Worm (Caenorhabditis elegans) whole organism, L4 larva: ENCODE measurements around the gene idpb-5.

Experiments
- T20F7.1 ChIP-seq: fragments of 200-800 bp; sonication (Bioruptor generic); optimal IDR thresholded peaks from 2 replicates; lab custom pipeline; 2018; ENCODE audit warnings: mild to moderate bottlenecking, missing genetic modification characterization, missing compliant biosample characterization
- Y48G9A.11 ChIP-seq: fragments of 200-800 bp; sonication (Bioruptor generic); IDR thresholded peaks from 2 replicates; pipeline ENCODE4 v1.3.6; 2022; ENCODE audit warnings: missing genetic modification reagents, missing genetic modification characterization, missing compliant biosample characterization
- ZK546.5 ChIP-seq, 2 experiments: sonication (generic microtip); optimal IDR thresholded peaks; 2 replicates each; lab custom pipeline; 2017; ENCODE audit warnings: missing biosample characterization in 2 of 2, missing genetic modification characterization in 2 of 2
- attf-4 ChIP-seq: sonication (generic microtip); optimal IDR thresholded peaks from 3 replicates; lab custom pipeline; 2017; ENCODE audit warnings: missing biosample characterization, missing genetic modification characterization
- ceh-20 ChIP-seq: fragments of 200-800 bp; sonication (Bioruptor generic); IDR thresholded peaks from 2 replicates; pipeline ENCODE4 v1.3.6; 2022; ENCODE audit warnings: missing genetic modification reagents, missing genetic modification characterization, missing compliant biosample characterization
- ceh-28 ChIP-seq: fragments of 150-350 bp; optimal IDR thresholded peaks from 2 replicates; lab custom pipeline; 2014; ENCODE audit warnings: missing biosample characterization, missing genetic modification reagents, missing genetic modification characterization
- ceh-44 ChIP-seq: fragments of 200-800 bp; sonication (Bioruptor generic); IDR thresholded peaks from 2 replicates; pipeline ENCODE4 v1.3.6; 2022; ENCODE audit warnings: missing genetic modification reagents, missing genetic modification characterization, missing compliant biosample characterization
- ceh-62 ChIP-seq: sonication (generic microtip); optimal IDR thresholded peaks from 2 replicates; lab custom pipeline; 2017; ENCODE audit warnings: missing biosample characterization, missing genetic modification characterization
- cey-2 ChIP-seq: sonication (generic microtip); optimal IDR thresholded peaks from 3 replicates; lab custom pipeline; 2017; ENCODE audit warnings: missing genetic modification characterization, mild to moderate bottlenecking, missing compliant biosample characterization, antibody characterized with exemption, borderline replicate concordance; ENCODE audit not compliant: insufficient read depth
- ctbp-1 ChIP-seq: fragments of 200-800 bp; sonication (Bioruptor generic); IDR thresholded peaks from 2 replicates; pipeline ENCODE4 v1.3.6; 2022; ENCODE audit warnings: missing genetic modification reagents, missing genetic modification characterization, missing compliant biosample characterization
- daf-12 ChIP-seq: fragments of 150-350 bp; optimal IDR thresholded peaks from 2 replicates; lab custom pipeline; 2014; ENCODE audit warnings: missing biosample characterization, missing genetic modification reagents, missing genetic modification characterization
- daf-8 ChIP-seq: fragments of 200-800 bp; sonication (Bioruptor generic); IDR thresholded peaks from 2 replicates; pipeline ENCODE4 v1.3.6; 2022; ENCODE audit warnings: missing genetic modification characterization, missing compliant biosample characterization
- dmd-6 ChIP-seq: fragments of 200-800 bp; sonication (Bioruptor generic); IDR thresholded peaks from 2 replicates; pipeline ENCODE4 v1.3.6; 2022; ENCODE audit warnings: missing genetic modification reagents, missing genetic modification characterization, missing compliant biosample characterization
- dmd-8 ChIP-seq: fragments of 200-800 bp; sonication (Bioruptor generic); IDR thresholded peaks from 2 replicates; pipeline ENCODE4 v1.3.6; 2022; ENCODE audit warnings: missing genetic modification characterization, missing compliant biosample characterization
- dpl-1 ChIP-seq: fragments of 150-350 bp; optimal IDR thresholded peaks from 2 replicates; lab custom pipeline; 2014; ENCODE audit warnings: missing biosample characterization, missing genetic modification reagents, missing genetic modification characterization
- duxl-1 ChIP-seq: sonication (generic microtip); optimal IDR thresholded peaks from 2 replicates; lab custom pipeline; 2016; ENCODE audit warnings: mild to moderate bottlenecking, missing genetic modification characterization, moderate library complexity, missing compliant biosample characterization; ENCODE audit not compliant: poor library complexity
- dve-1 ChIP-seq: sonication (generic microtip); optimal IDR thresholded peaks from 2 replicates; lab custom pipeline; 2017; ENCODE audit warnings: antibody characterized with exemption, mild to moderate bottlenecking, missing genetic modification characterization, missing compliant biosample characterization; ENCODE audit not compliant: insufficient read depth
- egl-27 ChIP-seq: sonication (generic microtip); optimal IDR thresholded peaks from 3 replicates; lab custom pipeline; 2017; ENCODE audit warnings: missing biosample characterization, missing genetic modification reagents, missing genetic modification characterization
- egl-43 ChIP-seq: fragments of 200-800 bp; sonication (Bioruptor generic); IDR thresholded peaks from 2 replicates; pipeline ENCODE4 v1.3.6; 2022; ENCODE audit warnings: missing genetic modification reagents, missing genetic modification characterization, missing compliant biosample characterization
- fkh-10 ChIP-seq: fragments of 150-350 bp; optimal IDR thresholded peaks from 2 replicates; lab custom pipeline; 2014; ENCODE audit warnings: missing biosample characterization, missing genetic modification reagents, missing genetic modification characterization
- gei-8 ChIP-seq: fragments of 200-800 bp; sonication (Bioruptor generic); optimal IDR thresholded peaks from 2 replicates; lab custom pipeline; 2018; ENCODE audit warnings: mild to moderate bottlenecking, missing genetic modification characterization, missing compliant biosample characterization
- hlh-11 ChIP-seq: fragments of 200-800 bp; sonication (Bioruptor generic); optimal IDR thresholded peaks from 2 replicates; lab custom pipeline; 2018; ENCODE audit warnings: mild to moderate bottlenecking, missing genetic modification characterization, missing compliant biosample characterization
- hlh-30 ChIP-seq: sonication (generic microtip); optimal IDR thresholded peaks from 2 replicates; lab custom pipeline; 2017; ENCODE audit warnings: antibody characterized with exemption, mild to moderate bottlenecking, missing genetic modification characterization, missing compliant biosample characterization; ENCODE audit not compliant: insufficient read depth
- hmg-1.1 ChIP-seq: fragments of 200-800 bp; sonication (Bioruptor generic); IDR thresholded peaks from 2 replicates; pipeline ENCODE4 v1.3.6; 2022; ENCODE audit warnings: missing genetic modification reagents, missing genetic modification characterization, missing compliant biosample characterization
- jun-1 ChIP-seq: fragments of 150-350 bp; optimal IDR thresholded peaks from 2 replicates; lab custom pipeline; 2014; ENCODE audit warnings: missing biosample characterization, missing genetic modification reagents, missing genetic modification characterization
- lim-7 ChIP-seq: fragments of 200-800 bp; sonication (Bioruptor generic); IDR thresholded peaks from 2 replicates; pipeline ENCODE4 v1.3.6; 2022; ENCODE audit warnings: missing genetic modification characterization, missing compliant biosample characterization
- lin-1 ChIP-seq: fragments of 200-800 bp; sonication (Bioruptor generic); IDR thresholded peaks from 2 replicates; pipeline ENCODE4 v1.3.6; 2022; ENCODE audit warnings: missing genetic modification reagents, missing genetic modification characterization, missing compliant biosample characterization
- lin-15B ChIP-seq: fragments of 150-350 bp; sonication (generic microtip); optimal IDR thresholded peaks from 3 replicates; lab custom pipeline; 2014; ENCODE audit warnings: missing biosample characterization, missing genetic modification characterization
- lsy-2 ChIP-seq, 2 experiments: fragments of 150-350 bp in 1 of 2; sonication (generic microtip) in 1 of 2; optimal IDR thresholded peaks; 2 replicates each; lab custom pipeline; 2014 to 2017; ENCODE audit warnings: missing biosample characterization in 2 of 2, missing genetic modification characterization in 2 of 2
- madf-5 ChIP-seq, 2 experiments: fragments of 200-800 bp; sonication (Bioruptor generic); IDR thresholded peaks; 2 replicates each; pipeline ENCODE4 v1.3.6; 2022; ENCODE audit warnings: missing compliant biosample characterization in 2 of 2, missing genetic modification characterization in 2 of 2
- mdl-1 ChIP-seq, 2 experiments: fragments of 150-350 bp in 1 of 2; sonication (generic microtip) in 1 of 2; optimal IDR thresholded peaks; 2 replicates each; lab custom pipeline; 2014 to 2017; ENCODE audit warnings: missing biosample characterization in 2 of 2, missing genetic modification characterization in 2 of 2
- nhr-237 ChIP-seq: sonication (generic microtip); optimal IDR thresholded peaks from 2 replicates; lab custom pipeline; 2017; ENCODE audit warnings: missing biosample characterization, missing genetic modification characterization
- nhr-25 ChIP-seq: sonication (generic microtip); optimal IDR thresholded peaks from 2 replicates; lab custom pipeline; 2017; ENCODE audit warnings: missing genetic modification characterization, mild to moderate bottlenecking, missing compliant biosample characterization, antibody characterized with exemption, moderate library complexity, borderline replicate concordance; ENCODE audit not compliant: insufficient read depth
- nhr-28 ChIP-seq: fragments of 150-350 bp; optimal IDR thresholded peaks from 2 replicates; lab custom pipeline; 2014; ENCODE audit warnings: missing biosample characterization, missing genetic modification characterization
- nhr-42 ChIP-seq: fragments of 200-800 bp; sonication (Bioruptor generic); IDR thresholded peaks from 2 replicates; pipeline ENCODE4 v1.3.6; 2022; ENCODE audit warnings: missing genetic modification characterization, missing compliant biosample characterization
- nhr-48 ChIP-seq: sonication (generic microtip); optimal IDR thresholded peaks from 2 replicates; lab custom pipeline; 2016; ENCODE audit warnings: mild to moderate bottlenecking, missing genetic modification characterization, missing compliant biosample characterization
- rbr-2 ChIP-seq: sonication (generic microtip); optimal IDR thresholded peaks from 2 replicates; lab custom pipeline; 2016; ENCODE audit warnings: missing genotype, missing genetic modification characterization, missing compliant biosample characterization
- snpc-1.2 ChIP-seq: fragments of 200-800 bp; sonication (Bioruptor generic); IDR thresholded peaks from 2 replicates; pipeline ENCODE4 v1.3.6; 2022; ENCODE audit warnings: missing genetic modification reagents, missing genetic modification characterization, missing compliant biosample characterization
- snpc-4 ChIP-seq: fragments of 150-350 bp; optimal IDR thresholded peaks from 2 replicates; lab custom pipeline; 2014; ENCODE audit warnings: missing biosample characterization, missing genetic modification characterization
- unc-130 ChIP-seq: sonication (generic microtip); optimal IDR thresholded peaks from 2 replicates; lab custom pipeline; 2016; ENCODE audit warnings: missing genetic modification reagents, missing genetic modification characterization, missing compliant biosample characterization
- unc-62 ChIP-seq, 3 experiments: fragments of 150-350 bp in 1 of 3; sonication (generic microtip); optimal IDR thresholded peaks in 2 of 3; peaks in 1 of 3; 1 replicate in 1 of 3; 2 replicates in 2 of 3; lab custom pipeline; 2014 to 2017; ENCODE audit warnings: missing biosample characterization in 3 of 3, missing genetic modification characterization in 3 of 3, missing genetic modification reagents in 3 of 3, missing genotype in 1 of 3
- ztf-11 ChIP-seq: fragments of 150-350 bp; optimal IDR thresholded peaks from 2 replicates; lab custom pipeline; 2014; ENCODE audit warnings: missing biosample characterization, missing genetic modification characterization
- ztf-7 ChIP-seq: fragments of 150-350 bp; optimal IDR thresholded peaks from 2 replicates; lab custom pipeline; 2014; ENCODE audit warnings: missing biosample characterization, missing genetic modification characterization

idpb-5 gene

DNA sequence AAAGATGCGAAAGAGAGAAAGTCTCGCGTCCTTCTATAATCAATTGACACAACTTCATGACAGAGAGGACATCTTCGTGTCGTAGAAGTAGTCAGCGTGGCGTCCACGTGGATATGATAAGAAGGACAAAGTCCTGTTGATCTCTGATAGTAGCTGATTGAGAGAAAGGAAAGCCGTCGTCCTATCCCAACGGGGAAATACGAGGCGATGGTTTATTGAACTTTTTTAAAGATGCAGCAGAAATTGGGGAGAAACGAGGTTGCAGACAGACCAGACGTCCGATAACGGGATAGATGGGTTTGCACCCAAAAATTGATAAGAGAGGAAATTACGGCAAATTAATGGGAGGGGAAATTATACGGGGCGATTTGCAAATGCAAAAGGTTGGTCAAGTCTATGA lies 36.8 kb upstream of the idpb-5 start (continued):
- TF ChIP-seq cey-2 (tag; lab: Kevin White, UChicago): peak; percentile 94
- peak; percentile 86 for TF ChIP-seq gei-8 (GFP tag; lab: Kevin White, UChicago)
- TF ChIP-seq ceh-28 (tag; lab: Kevin White, UChicago): no peak
- peak; percentile 24 for TF ChIP-seq nhr-237 (tag; lab: Kevin White, UChicago)
- TF ChIP-seq unc-62 (GFP tag; optimal IDR thresholded peaks at IDR 0.05 in 1 of 2; lab: Kevin White, UChicago): peak in 1 of 2 experiments; percentile 95
- TF ChIP-seq unc-62 (tag; optimal IDR thresholded peaks at IDR 0.05; lab: Kevin White, UChicago): no peak
- 0 out of 2 replicates have a peak, but pooled peaks have one; percentile 11 for TF ChIP-seq hmg-1.1
- TF ChIP-seq fkh-10 (GFP tag; lab: Kevin White, UChicago): no peak

DNA sequence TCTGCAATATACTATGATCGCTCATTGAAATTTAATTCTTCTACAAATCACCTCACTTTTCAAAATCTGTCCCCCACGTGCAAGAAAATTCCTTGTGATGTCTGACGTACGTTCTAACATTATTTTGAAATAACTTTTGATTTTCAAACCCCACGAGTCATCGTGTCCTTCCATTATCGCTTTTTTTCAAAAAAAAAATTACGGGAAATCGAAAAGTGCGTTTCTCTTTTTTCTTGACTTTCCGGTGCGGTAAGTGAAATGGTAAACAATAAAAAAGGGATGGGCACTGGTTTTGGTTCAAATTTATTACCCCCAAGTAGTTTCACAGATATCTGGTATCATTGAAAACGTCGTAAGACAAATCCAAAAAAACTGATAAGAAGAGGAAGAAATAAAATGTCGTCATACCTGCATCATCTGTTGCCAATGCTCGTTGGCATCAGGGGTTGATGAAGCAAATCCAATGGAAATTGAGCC lies 35.8 kb upstream of the idpb-5 start:
- no peak for TF ChIP-seq ceh-62
- no peak for TF ChIP-seq ceh-44 (GFP tag; lab: Robert Waterston, UW)
- TF ChIP-seq lin-15B (tag; lab: Kevin White, UChicago): no peak
- peak in 1 of 2 experiments; percentile 48 for TF ChIP-seq lsy-2 (tag; optimal IDR thresholded peaks at IDR 0.05; lab: Kevin White, UChicago)
- peak; percentile 37 for TF ChIP-seq cey-2 (tag; lab: Kevin White, UChicago)
- TF ChIP-seq ZK546.5 (tag; optimal IDR thresholded peaks at IDR 0.05; lab: Kevin White, UChicago): no peak
- TF ChIP-seq unc-130 (GFP tag; lab: Kevin White, UChicago): no peak
- no peak for TF ChIP-seq rbr-2 (tag; lab: Kevin White, UChicago)
- peak; percentile 66; the same call in 1 of the 2 replicates for TF ChIP-seq ceh-20 (GFP tag; lab: Robert Waterston, UW)
- no peak for TF ChIP-seq T20F7.1
- no peak for TF ChIP-seq ztf-11 (tag; lab: Kevin White, UChicago)
- no peak for TF ChIP-seq duxl-1
- TF ChIP-seq jun-1: no peak
- peak; percentile 55 for TF ChIP-seq gei-8 (GFP tag; lab: Kevin White, UChicago)
- no peak for TF ChIP-seq snpc-4
- peak; percentile 8 for TF ChIP-seq nhr-48 (tag; lab: Kevin White, UChicago)
- TF ChIP-seq hmg-1.1: no peak
- no peak for TF ChIP-seq daf-12 (tag; lab: Kevin White, UChicago)
- no peak for TF ChIP-seq daf-8 (GFP tag; lab: Robert Waterston, UW)
- no peak for TF ChIP-seq snpc-1.2 (GFP tag; lab: Robert Waterston, UW)
- TF ChIP-seq nhr-28 (tag; lab: Kevin White, UChicago): peak; percentile 49
- TF ChIP-seq ctbp-1 (GFP tag; lab: Robert Waterston, UW): no peak
- TF ChIP-seq nhr-42: no peak
- TF ChIP-seq egl-27 (tag; lab: Kevin White, UChicago): no peak
- peak; percentile 28 for TF ChIP-seq dve-1
- TF ChIP-seq fkh-10 (GFP tag; lab: Kevin White, UChicago): no peak
- no peak for TF ChIP-seq hlh-11 (tag; lab: Kevin White, UChicago)
- TF ChIP-seq dmd-8: no peak
- no peak for TF ChIP-seq dpl-1 (GFP tag; lab: Kevin White, UChicago)
- TF ChIP-seq attf-4: no peak
- peak; percentile 78 for TF ChIP-seq ztf-7 (tag; lab: Kevin White, UChicago)
- TF ChIP-seq hlh-30 (tag; lab: Kevin White, UChicago): peak; percentile 72
- TF ChIP-seq lim-7 (GFP tag; lab: Robert Waterston, UW): no peak
- TF ChIP-seq Y48G9A.11 (GFP tag; lab: Robert Waterston, UW): no peak
- TF ChIP-seq egl-43 (GFP tag; lab: Robert Waterston, UW): no peak
- peak; percentile 33 for TF ChIP-seq nhr-25 (tag; lab: Kevin White, UChicago)
- TF ChIP-seq lin-1 (GFP tag; lab: Robert Waterston, UW): no peak
- no peak for TF ChIP-seq madf-5 (GFP tag; IDR thresholded peaks at IDR 0.05; lab: Robert Waterston, UW)
- peak; percentile 70 for TF ChIP-seq dmd-6
- peak in 1 of 2 experiments; percentile 63 for TF ChIP-seq mdl-1 (tag; optimal IDR thresholded peaks at IDR 0.05; lab: Kevin White, UChicago)
